Worm (Caenorhabditis elegans) whole organism, young adult: ENCODE data around the gene igdb-3.

ENCODE experiments used
- B0019.2 ChIP-seq: fragments of 200-800 bp; sonication (Bioruptor generic); conservative IDR thresholded peaks from 2 replicates; pipeline ENCODE4 v1.3.6; 2022; ENCODE audit warnings: missing genetic modification reagents, missing genetic modification characterization, missing compliant biosample characterization
- attf-6 ChIP-seq: fragments of 200-800 bp; sonication (Bioruptor generic); IDR thresholded peaks from 2 replicates; pipeline ENCODE4 v1.3.6; 2022; ENCODE audit warnings: missing genetic modification reagents, missing genetic modification characterization, missing compliant biosample characterization
- lag-1 ChIP-seq: fragments of 200-800 bp; sonication (Bioruptor generic); IDR thresholded peaks from 2 replicates; pipeline ENCODE4 v1.3.6; 2022; ENCODE audit warnings: missing genetic modification reagents, missing genetic modification characterization, missing compliant biosample characterization
- lin-54 ChIP-seq: fragments of 200-800 bp; sonication (Bioruptor generic); optimal IDR thresholded peaks from 2 replicates; lab custom pipeline; 2018; ENCODE audit warnings: mild to moderate bottlenecking, missing genetic modification characterization, missing compliant biosample characterization
- snpc-4 ChIP-seq, 5 experiments: fragments of 150-350 bp in 1 of 5; sonication (generic microtip) in 4 of 5; optimal IDR thresholded peaks; 2 replicates each; lab custom pipeline; 2014 to 2018; ENCODE audit warnings: missing genetic modification characterization in 5 of 5, missing biosample characterization in 3 of 5, antibody characterized with exemption in 2 of 5, mild to moderate bottlenecking in 2 of 5, missing compliant biosample characterization in 2 of 5, missing genotype in 2 of 5, moderate library complexity in 2 of 5, missing genetic modification reagents in 1 of 5
- unc-62 ChIP-seq: fragments of 150-350 bp; optimal IDR thresholded peaks from 2 replicates; lab custom pipeline; 2014; ENCODE audit warnings: missing biosample characterization, missing genetic modification reagents, missing genetic modification characterization
- ztf-6 ChIP-seq: fragments of 200-800 bp; sonication (Bioruptor generic); IDR thresholded peaks from 2 replicates; pipeline ENCODE4 v1.3.6; 2022; ENCODE audit warnings: missing genetic modification reagents, missing genetic modification characterization, missing compliant biosample characterization

DNA sequence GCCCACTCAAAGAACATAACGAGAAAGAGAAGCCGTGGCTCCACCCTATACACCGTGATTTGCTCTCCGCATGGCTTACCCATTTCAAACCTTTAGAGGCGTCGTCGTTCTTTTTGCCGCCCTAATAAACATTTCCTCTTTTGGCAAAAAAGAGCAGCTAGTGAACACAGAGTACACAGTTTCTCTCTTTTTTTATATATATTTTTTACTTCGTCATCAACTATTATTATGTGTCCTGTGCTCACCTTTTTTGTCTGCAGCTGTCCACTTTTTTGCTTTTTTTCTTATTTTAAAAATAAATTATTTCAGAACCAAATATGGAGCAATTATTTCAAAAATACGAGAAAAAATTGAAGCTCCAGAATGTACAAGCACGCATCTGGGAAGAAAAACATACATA, 15.6 kb upstream of the igdb-3 start, which contains the start of gene C03B1.2:
- TF ChIP-seq lin-54 (GFP tag; lab: Kevin White, UChicago): no peak
- no peak for TF ChIP-seq attf-6 (GFP tag; lab: Robert Waterston, UW)
- TF ChIP-seq ztf-6: no peak
- no peak for TF ChIP-seq B0019.2 (GFP tag; lab: Robert Waterston, UW)
- no peak for TF ChIP-seq unc-62 (GFP tag; lab: Kevin White, UChicago)
- TF ChIP-seq lag-1 (GFP tag; lab: Robert Waterston, UW): no peak
- no peak for TF ChIP-seq snpc-4 (GFP tag; optimal IDR thresholded peaks at IDR 0.05; lab: Kevin White, UChicago)
- TF ChIP-seq snpc-4 (tag; optimal IDR thresholded peaks at IDR 0.05; lab: Kevin White, UChicago): no peak
